Fruit fly (Drosophila melanogaster): ENCODE results near the gene CG15529.

dm6 chr3R:30176314-30176713, 24.5 kb downstream of the CG15529 start:
- TF ChIP-seq usp (GFP tag; optimal IDR thresholded peaks at IDR 0.05), result no peak
- no peak for TF ChIP-seq pan (optimal IDR thresholded peaks at IDR 0.05)
- TF ChIP-seq EcR (GFP tag; optimal IDR thresholded peaks at IDR 0.05), result no peak
- TF ChIP-seq CG8478 (optimal IDR thresholded peaks at IDR 0.05), result no peak
